Worm (Caenorhabditis elegans) whole organism, midembryonic: Measurements from ENCODE around the gene C49C3.15.

Experiments
- T22C8.4 ChIP-seq: fragments of 200-800 bp; sonication (Bioruptor generic); IDR thresholded peaks from 2 replicates; pipeline ENCODE4 v1.3.6; 2022; ENCODE audit warnings: missing genetic modification characterization, missing compliant biosample characterization
- cog-1 ChIP-seq: sonication (generic microtip); optimal IDR thresholded peaks from 2 replicates; lab custom pipeline; 2016; ENCODE audit warnings: missing genetic modification characterization, missing compliant biosample characterization
- flt-1 ChIP-seq: fragments of 200-800 bp; sonication (Bioruptor generic); IDR thresholded peaks from 2 replicates; pipeline ENCODE4 v1.3.6; 2022; ENCODE audit warnings: missing genetic modification characterization, missing compliant biosample characterization
- klf-2 ChIP-seq: fragments of 200-800 bp; sonication (Bioruptor generic); conservative IDR thresholded peaks from 2 replicates; pipeline ENCODE4 v1.3.6; 2022; ENCODE audit warnings: missing genetic modification reagents, missing genetic modification characterization, missing compliant biosample characterization
- med-1 ChIP-seq: sonication (generic microtip); optimal IDR thresholded peaks from 2 replicates; lab custom pipeline; 2017; ENCODE audit warnings: missing genetic modification characterization, mild to moderate bottlenecking, missing compliant biosample characterization, antibody characterized with exemption, missing genetic modification reagents; ENCODE audit not compliant: insufficient read depth
- ref-1 ChIP-seq: fragments of 200-800 bp; sonication (Bioruptor generic); conservative IDR thresholded peaks from 2 replicates; pipeline ENCODE4 v1.3.6; 2022; ENCODE audit warnings: missing genetic modification reagents, missing genetic modification characterization, missing compliant biosample characterization
- tab-1 ChIP-seq: fragments of 200-800 bp; sonication (Bioruptor generic); IDR thresholded peaks from 2 replicates; pipeline ENCODE4 v1.3.6; 2022; ENCODE audit warnings: missing genetic modification characterization, missing compliant biosample characterization
- ztf-23 ChIP-seq: fragments of 200-800 bp; sonication (Bioruptor generic); IDR thresholded peaks from 2 replicates; pipeline ENCODE4 v1.3.6; 2022; ENCODE audit warnings: missing genetic modification reagents, missing genetic modification characterization, missing compliant biosample characterization
- ztf-29 ChIP-seq: fragments of 200-800 bp; sonication (Bioruptor generic); IDR thresholded peaks from 2 replicates; pipeline ENCODE4 v1.3.6; 2022; ENCODE audit warnings: missing genetic modification reagents, missing genetic modification characterization, missing compliant biosample characterization

The C49C3.15 gene

DNA sequence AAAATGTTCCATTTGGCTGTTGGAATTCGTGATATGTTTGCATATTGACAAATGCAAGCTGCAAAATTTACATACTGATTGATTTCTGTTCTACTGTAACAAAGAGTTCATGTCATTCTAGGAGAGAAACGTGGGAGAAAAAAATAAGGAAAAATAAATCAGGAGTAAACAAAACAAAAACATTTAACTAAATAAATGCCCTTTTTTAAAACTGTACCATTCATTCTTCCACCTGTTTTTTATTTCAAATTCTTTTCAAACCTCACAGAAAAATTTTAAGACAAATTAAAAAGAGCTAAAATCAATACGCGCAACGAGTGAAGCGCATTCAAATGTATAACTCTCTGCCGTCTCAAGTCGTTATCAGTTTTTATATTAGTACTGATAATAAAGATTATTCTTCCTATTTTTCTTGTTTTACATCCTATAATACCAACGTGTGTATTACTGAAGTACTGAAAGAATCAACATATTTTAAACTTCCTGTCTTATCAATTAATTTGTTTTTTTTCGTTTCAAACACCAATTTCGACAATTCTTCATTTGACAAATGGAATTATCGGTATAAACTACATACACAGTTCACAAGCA, 5.0 kb downstream of the C49C3.15 start, which contains the start of gene C49C3.10:
C49C3.10 (minus strand) TSS at position 51 of the 591 bp plus-strand sequence.
- TF ChIP-seq ztf-23 (no peak), T22C8.4 (no peak), ztf-29 (GFP tag; lab: Robert Waterston, UW) (no peak), flt-1 (GFP tag; lab: Robert Waterston, UW) (no peak), ref-1 (GFP tag; lab: Robert Waterston, UW) (no peak), cog-1 (tag; lab: Kevin White, UChicago) (no peak), klf-2 (no peak), med-1 (GFP tag; lab: Kevin White, UChicago) (no peak), tab-1 (GFP tag; lab: Robert Waterston, UW) (no peak)

DNA sequence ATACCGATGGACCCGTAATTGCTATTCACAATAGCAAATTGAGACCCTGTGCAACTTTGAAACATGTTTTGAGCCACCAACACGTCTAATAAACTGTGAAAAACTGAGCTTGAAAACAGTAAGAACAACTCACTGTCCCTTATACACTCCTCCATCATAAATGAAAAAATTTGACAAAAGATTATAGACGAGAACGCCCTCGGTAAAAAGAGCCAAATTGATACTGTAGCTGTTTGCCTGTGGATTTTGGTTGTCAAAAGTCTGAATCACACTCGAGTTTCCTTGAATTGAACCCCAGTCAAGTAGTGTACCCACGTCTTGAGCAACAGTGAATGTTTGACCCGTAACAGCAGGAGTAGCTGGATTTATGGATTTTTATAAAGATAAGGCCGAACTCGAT, 7.0 kb downstream of the C49C3.15 start:
- no peak for TF ChIP-seq cog-1 (tag; lab: Kevin White, UChicago)
- TF ChIP-seq flt-1 (GFP tag; lab: Robert Waterston, UW), result no peak
- no peak for TF ChIP-seq ref-1 (GFP tag; lab: Robert Waterston, UW)
- TF ChIP-seq T22C8.4, result no peak
- no peak for TF ChIP-seq klf-2
- TF ChIP-seq tab-1 (GFP tag; lab: Robert Waterston, UW), result no peak
- TF ChIP-seq ztf-29 (GFP tag; lab: Robert Waterston, UW), result no peak

DNA sequence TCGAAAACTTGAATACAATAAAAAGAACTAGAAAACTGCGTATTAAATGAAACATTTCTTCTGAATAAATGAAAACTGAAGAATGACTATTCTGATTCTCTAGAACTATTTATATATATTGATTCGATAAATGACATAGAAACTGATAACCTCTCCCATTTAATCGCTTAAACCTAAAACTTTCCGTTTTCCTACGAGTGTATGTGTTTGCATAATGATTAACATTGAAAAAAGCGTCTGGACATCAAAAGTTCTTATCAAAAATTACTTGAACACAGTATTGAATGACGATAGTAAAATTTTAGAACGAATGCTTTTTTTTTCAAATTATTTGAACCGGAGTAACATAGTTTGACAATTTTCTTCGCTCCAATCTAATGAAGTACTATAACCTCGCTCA, 8.1 kb downstream of the C49C3.15 start, which contains the start of gene C49C3.9:
C49C3.9 (minus strand) TSS at position 136 of the 400 bp plus-strand sequence.
- TF ChIP-seq T22C8.4 (no peak), ztf-29 (GFP tag; lab: Robert Waterston, UW) (no peak), med-1 (GFP tag; lab: Kevin White, UChicago) (no peak), klf-2 (no peak), flt-1 (GFP tag; lab: Robert Waterston, UW) (no peak), tab-1 (GFP tag; lab: Robert Waterston, UW) (no peak), cog-1 (tag; lab: Kevin White, UChicago) (no peak), ztf-23 (no peak)

DNA sequence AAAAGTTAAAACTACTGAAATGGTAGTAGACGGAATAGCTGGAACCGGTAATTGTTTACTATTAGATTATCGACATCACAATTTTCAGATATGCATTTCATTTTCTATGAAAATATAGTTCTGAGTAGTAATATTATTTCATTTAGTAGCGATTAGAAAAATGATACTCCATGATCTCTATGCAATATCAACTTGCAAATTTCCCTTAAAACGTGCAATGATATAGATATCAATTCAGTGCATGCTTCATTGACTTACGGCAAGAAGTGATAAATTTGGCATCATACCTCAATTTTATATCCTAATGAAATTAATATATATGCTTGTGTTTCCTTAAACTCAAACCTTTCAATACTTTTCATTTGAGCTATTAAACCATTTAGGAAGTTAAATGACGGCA, 8.6 kb downstream of the C49C3.15 start, which contains the start of gene C49C3.21:
C49C3.21 (plus strand) TSS at position 301 of the 400 bp plus-strand sequence.
- TF ChIP-seq med-1 (GFP tag; lab: Kevin White, UChicago), result no peak
- TF ChIP-seq ztf-29 (GFP tag; lab: Robert Waterston, UW), result no peak
- TF ChIP-seq T22C8.4, result no peak
- no peak for TF ChIP-seq klf-2
- TF ChIP-seq flt-1 (GFP tag; lab: Robert Waterston, UW), result no peak
- no peak for TF ChIP-seq ref-1 (GFP tag; lab: Robert Waterston, UW)
- TF ChIP-seq tab-1 (GFP tag; lab: Robert Waterston, UW), result no peak
- no peak for TF ChIP-seq cog-1 (tag; lab: Kevin White, UChicago)

DNA sequence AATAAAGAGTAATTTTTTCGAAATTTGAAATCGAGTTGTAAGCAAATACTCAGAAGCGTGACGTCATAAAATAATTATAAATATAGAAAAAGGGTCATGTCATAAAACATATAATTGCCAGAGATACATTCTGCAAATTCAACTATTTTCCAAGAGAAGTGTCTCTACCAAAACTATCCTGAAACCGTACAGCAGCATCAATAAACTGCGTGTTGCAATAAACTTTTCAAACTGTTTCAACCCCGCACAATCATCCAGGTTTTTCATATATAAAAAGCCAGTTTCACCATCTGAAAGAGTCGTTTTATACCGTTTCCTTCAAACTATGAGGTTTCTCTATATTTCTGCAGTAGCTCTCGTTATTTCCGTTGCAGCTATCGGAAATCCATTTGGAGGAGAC, 9.5 kb downstream of the C49C3.15 start, which contains the start of gene C49C3.11:
C49C3.11 (plus strand) TSS at position 301 of the 400 bp plus-strand sequence.
- TF ChIP-seq ztf-23 (no peak), klf-2 (no peak), cog-1 (tag; lab: Kevin White, UChicago) (no peak), med-1 (GFP tag; lab: Kevin White, UChicago) (no peak), ref-1 (GFP tag; lab: Robert Waterston, UW) (no peak), flt-1 (GFP tag; lab: Robert Waterston, UW) (no peak), tab-1 (GFP tag; lab: Robert Waterston, UW) (no peak), ztf-29 (GFP tag; lab: Robert Waterston, UW) (no peak), T22C8.4 (no peak)

DNA sequence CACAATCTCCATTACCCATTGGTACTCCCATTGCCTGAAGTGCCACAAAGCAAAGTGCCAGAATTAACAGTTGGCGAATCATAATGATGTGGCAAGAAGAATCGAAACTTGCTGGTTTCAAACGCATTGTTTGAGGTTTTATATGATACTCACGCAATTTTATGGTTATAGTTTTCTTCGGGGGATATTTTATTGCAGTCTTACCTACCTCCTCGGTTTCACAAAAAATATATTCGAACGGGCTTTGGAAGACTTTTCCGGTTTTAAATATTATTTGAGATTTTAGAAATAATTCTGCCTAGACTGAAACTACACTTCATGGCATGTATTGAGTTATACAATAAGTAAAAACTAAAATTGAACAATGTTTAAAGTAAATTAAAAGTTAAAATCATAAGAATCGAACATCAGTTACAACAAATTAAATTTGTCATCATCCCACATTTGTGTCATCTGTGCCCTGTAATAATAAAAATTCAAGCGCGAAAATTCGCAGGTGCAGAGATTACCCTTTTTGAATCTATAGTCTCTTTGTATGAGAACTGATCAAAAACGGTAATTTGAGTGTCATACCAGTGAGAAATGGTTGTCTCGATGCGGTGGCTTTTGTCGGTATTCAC, 12.7 kb downstream of the C49C3.15 start, which contains the start of the genes clec-197 and clec-198:
clec-197 (minus strand) TSS at position 101 of the 620 bp plus-strand sequence.
clec-198 (plus strand) TSS at position 570 of the 620 bp plus-strand sequence.
- no peak for TF ChIP-seq tab-1 (GFP tag; lab: Robert Waterston, UW)
- TF ChIP-seq flt-1 (GFP tag; lab: Robert Waterston, UW), result no peak
- TF ChIP-seq cog-1 (tag; lab: Kevin White, UChicago), result no peak
- TF ChIP-seq ztf-23, result no peak
- no peak for TF ChIP-seq ref-1 (GFP tag; lab: Robert Waterston, UW)
- no peak for TF ChIP-seq med-1 (GFP tag; lab: Kevin White, UChicago)
- TF ChIP-seq T22C8.4, result no peak
- TF ChIP-seq klf-2, result no peak
- TF ChIP-seq ztf-29 (GFP tag; lab: Robert Waterston, UW), result no peak

DNA sequence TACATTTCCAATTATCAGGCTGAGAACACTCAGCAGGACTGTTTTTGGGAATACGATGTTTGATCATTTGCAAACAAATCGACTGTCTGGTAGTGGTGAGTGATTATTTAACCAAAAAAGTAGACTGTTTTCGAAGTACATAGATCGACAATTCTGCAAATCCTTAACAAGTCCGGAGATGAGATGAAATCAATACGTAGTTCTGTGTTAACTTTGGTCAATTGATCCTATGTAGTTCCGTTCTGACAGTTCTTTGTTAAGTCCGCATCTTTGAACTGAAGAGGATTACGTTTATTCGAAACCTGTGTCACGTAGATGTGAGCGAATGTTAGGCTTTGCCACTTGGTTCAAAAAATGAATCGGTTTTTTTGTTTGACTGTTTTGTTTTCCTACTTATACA, 17.6 kb downstream of the C49C3.15 start, which contains the start of gene clec-199:
clec-199 (plus strand) TSS at position 301 of the 400 bp plus-strand sequence.
- TF ChIP-seq med-1 (GFP tag; lab: Kevin White, UChicago) (no peak), T22C8.4 (no peak), tab-1 (GFP tag; lab: Robert Waterston, UW) (no peak), ztf-29 (GFP tag; lab: Robert Waterston, UW) (no peak), ztf-23 (no peak), ref-1 (GFP tag; lab: Robert Waterston, UW) (no peak), klf-2 (no peak), flt-1 (GFP tag; lab: Robert Waterston, UW) (no peak), cog-1 (tag; lab: Kevin White, UChicago) (no peak)

DNA sequence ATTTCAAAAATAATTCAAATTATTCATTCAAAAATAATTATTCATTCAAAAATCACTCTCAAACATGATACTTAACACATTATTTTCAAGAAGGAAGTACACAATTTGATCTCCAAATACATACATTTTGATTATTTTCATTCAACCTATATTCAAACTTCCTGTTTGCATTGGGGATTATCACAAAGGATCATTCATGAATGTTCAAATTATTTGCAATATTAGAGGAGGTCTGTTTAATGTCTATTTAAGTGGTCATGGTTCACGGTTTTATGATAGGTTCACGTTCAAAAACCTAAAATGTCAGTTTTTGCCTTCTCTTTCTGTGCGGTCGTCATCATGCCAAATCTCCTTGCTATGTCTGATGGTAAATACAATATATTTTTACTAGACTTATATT, 27.1 kb downstream of the C49C3.15 start, which contains the start of gene clec-202:
clec-202 (plus strand) TSS at position 301 of the 400 bp plus-strand sequence.
- TF ChIP-seq tab-1 (GFP tag; lab: Robert Waterston, UW) (no peak), ref-1 (GFP tag; lab: Robert Waterston, UW) (no peak), ztf-23 (no peak), flt-1 (GFP tag; lab: Robert Waterston, UW) (no peak), T22C8.4 (no peak), ztf-29 (GFP tag; lab: Robert Waterston, UW) (no peak), med-1 (GFP tag; lab: Kevin White, UChicago) (no peak), klf-2 (no peak), cog-1 (tag; lab: Kevin White, UChicago) (no peak)

DNA sequence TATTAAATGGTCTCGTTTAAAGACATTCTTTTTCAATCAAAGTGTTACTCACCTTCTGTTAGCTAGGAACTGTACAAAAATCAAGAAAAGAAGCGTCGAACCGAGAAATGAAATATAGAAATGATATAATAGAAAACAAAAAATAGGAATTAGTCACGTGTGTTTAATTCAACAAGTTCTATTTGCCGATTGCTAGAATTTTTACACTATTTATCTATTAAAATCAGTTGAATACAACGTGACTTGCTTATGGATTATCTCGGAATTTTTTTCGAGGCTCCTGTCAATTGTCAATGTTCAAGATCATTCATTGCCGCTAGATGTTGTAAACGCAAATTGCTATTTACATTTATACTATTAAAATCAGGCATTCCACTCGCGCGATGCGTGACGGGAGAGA, 33.3 kb downstream of the C49C3.15 start, which contains the start of gene zipt-17:
zipt-17 (minus strand) TSS at position 101 of the 400 bp plus-strand sequence.
- no peak for TF ChIP-seq cog-1 (tag; lab: Kevin White, UChicago)
- no peak for TF ChIP-seq klf-2
- TF ChIP-seq ztf-23, result no peak
- no peak for TF ChIP-seq med-1 (GFP tag; lab: Kevin White, UChicago)
- no peak for TF ChIP-seq ztf-29 (GFP tag; lab: Robert Waterston, UW)
- no peak for TF ChIP-seq T22C8.4
- no peak for TF ChIP-seq tab-1 (GFP tag; lab: Robert Waterston, UW)
- no peak for TF ChIP-seq flt-1 (GFP tag; lab: Robert Waterston, UW)
- no peak for TF ChIP-seq ref-1 (GFP tag; lab: Robert Waterston, UW)
